Fruit fly (Drosophila melanogaster) whole organism, embryonic: ENCODE measurements around the gene CG42404.

Experiments
- Abd-B ChIP-seq: fragments of 200-800 bp; sonication (Bioruptor generic); optimal IDR thresholded peaks from 2 replicates; lab custom pipeline; 2018; ENCODE audit warnings: missing biosample characterization, mild to moderate bottlenecking, missing genetic modification characterization, moderate library complexity
- Aef1 ChIP-seq: fragments of 200-800 bp; sonication (Bioruptor generic); IDR thresholded peaks from 3 replicates; pipeline ENCODE4 v1.3.6; 2022; ENCODE audit warnings: missing biosample characterization, missing genetic modification characterization
- Atf-2 ChIP-seq: fragments of 200-800 bp; sonication (Bioruptor generic); optimal IDR thresholded peaks from 2 replicates; lab custom pipeline; 2016; ENCODE audit warnings: missing biosample characterization, missing genetic modification characterization
- Awh ChIP-seq: fragments of 200-800 bp; sonication (Bioruptor generic); IDR thresholded peaks from 2 replicates; pipeline ENCODE4, ENCODE4 v1.3.6; 2022; ENCODE audit warnings: missing biosample characterization, missing genetic modification characterization
- CG10209 ChIP-seq: fragments of 200-800 bp; sonication (Bioruptor generic); optimal IDR thresholded peaks from 3 replicates; lab custom pipeline; 2017; ENCODE audit warnings: missing biosample characterization, mild to moderate bottlenecking, missing genetic modification characterization, missing genetic modification reagents
- CG10267 ChIP-seq: fragments of 200-800 bp; sonication (Bioruptor generic); optimal IDR thresholded peaks from 2 replicates; lab custom pipeline; 2018; ENCODE audit warnings: missing biosample characterization, mild to moderate bottlenecking, missing genetic modification characterization, moderate library complexity
- CG10321 ChIP-seq: fragments of 200-800 bp; sonication (Bioruptor generic); IDR thresholded peaks from 2 replicates; pipeline ENCODE4 v1.3.6; 2022; ENCODE audit warnings: missing biosample characterization, missing genetic modification characterization
- CG10366 ChIP-seq: fragments of 200-800 bp; sonication (Bioruptor generic); IDR thresholded peaks from 2 replicates; pipeline ENCODE4 v1.3.6; 2022; ENCODE audit warnings: missing biosample characterization, missing genetic modification characterization
- CG10654 ChIP-seq: fragments of 200-800 bp; sonication (Bioruptor generic); optimal IDR thresholded peaks from 2 replicates; lab custom pipeline; 2016; ENCODE audit warnings: missing biosample characterization, missing genetic modification characterization
- CG15269 ChIP-seq: fragments of 200-800 bp; sonication (Bioruptor generic); optimal IDR thresholded peaks from 2 replicates; lab custom pipeline; 2018; ENCODE audit warnings: missing biosample characterization, mild to moderate bottlenecking, missing genetic modification characterization, moderate library complexity
- CG1647 ChIP-seq: fragments of 200-800 bp; sonication (Bioruptor generic); optimal IDR thresholded peaks from 3 replicates; lab custom pipeline; 2016; ENCODE audit warnings: missing biosample characterization, missing genetic modification characterization
- CG16863 ChIP-seq: fragments of 200-800 bp; sonication (Bioruptor generic); optimal IDR thresholded peaks from 3 replicates; lab custom pipeline; 2016; ENCODE audit warnings: missing biosample characterization, missing genetic modification characterization
- CG17328 ChIP-seq: fragments of 200-800 bp; sonication (Bioruptor generic); IDR thresholded peaks from 2 replicates; pipeline ENCODE4 v1.3.6; 2022; ENCODE audit warnings: missing biosample characterization, missing genetic modification characterization
- CG18262 ChIP-seq: fragments of 200-800 bp; optimal IDR thresholded peaks from 3 replicates; lab custom pipeline; 2019; ENCODE audit warnings: missing biosample characterization, mild to moderate bottlenecking, missing genetic modification characterization, moderate library complexity
- CG3281 ChIP-seq: fragments of 200-800 bp; sonication (Bioruptor generic); optimal IDR thresholded peaks from 3 replicates; lab custom pipeline; 2017; ENCODE audit warnings: missing biosample characterization, mild to moderate bottlenecking, missing genetic modification characterization
- CG33213 ChIP-seq: fragments of 200-800 bp; sonication (Bioruptor generic); optimal IDR thresholded peaks from 3 replicates; lab custom pipeline; 2016; ENCODE audit warnings: missing biosample characterization, missing genetic modification characterization
- CG33557 ChIP-seq: fragments of 200-800 bp; sonication (Bioruptor generic); optimal IDR thresholded peaks from 2 replicates; lab custom pipeline; 2019; ENCODE audit warnings: missing biosample characterization, mild to moderate bottlenecking, missing genetic modification characterization, moderate library complexity
- CG3847 ChIP-seq: fragments of 200-800 bp; sonication (Bioruptor generic); IDR thresholded peaks from 2 replicates; pipeline ENCODE4 v1.3.6; 2022; ENCODE audit warnings: missing biosample characterization, missing genetic modification characterization
- CG6689 ChIP-seq: fragments of 200-800 bp; sonication (Bioruptor generic); IDR thresholded peaks from 2 replicates; pipeline ENCODE4 v1.3.6; 2022; ENCODE audit warnings: missing biosample characterization, missing genetic modification characterization
- CG7786 ChIP-seq: fragments of 200-800 bp; sonication (Bioruptor generic); optimal IDR thresholded peaks from 2 replicates; lab custom pipeline; 2016; ENCODE audit warnings: missing biosample characterization, missing genetic modification characterization
- CG8359 ChIP-seq: fragments of 200-800 bp; sonication (Bioruptor generic); optimal IDR thresholded peaks from 2 replicates; lab custom pipeline; 2017; ENCODE audit warnings: missing biosample characterization, mild to moderate bottlenecking, missing genetic modification characterization, borderline replicate concordance
- CG9215 ChIP-seq: fragments of 200-800 bp; sonication (Bioruptor generic); IDR thresholded peaks from 2 replicates; pipeline ENCODE4 v1.3.6; 2022; ENCODE audit warnings: missing biosample characterization, missing genetic modification characterization
- ERR ChIP-seq: fragments of 200-800 bp; sonication (Bioruptor generic); optimal IDR thresholded peaks from 2 replicates; lab custom pipeline; 2016; ENCODE audit warnings: missing biosample characterization, missing genetic modification characterization
- Elba2 ChIP-seq: fragments of 200-800 bp; sonication (Bioruptor generic); optimal IDR thresholded peaks from 3 replicates; lab custom pipeline; 2016; ENCODE audit warnings: missing biosample characterization, missing genetic modification characterization
- Fer1 ChIP-seq: fragments of 200-800 bp; sonication (Bioruptor generic); optimal IDR thresholded peaks from 2 replicates; lab custom pipeline; 2017; ENCODE audit warnings: missing biosample characterization, mild to moderate bottlenecking, missing genetic modification characterization
- Lim3 ChIP-seq: fragments of 200-800 bp; sonication (Bioruptor generic); IDR thresholded peaks from 2 replicates; pipeline ENCODE4 v1.3.6; 2022; ENCODE audit warnings: missing biosample characterization, missing genetic modification characterization
- Lpt ChIP-seq: fragments of >200 bp; optimal IDR thresholded peaks from 2 replicates; lab custom pipeline; 2018; ENCODE audit warnings: missing biosample characterization, missing genetic modification characterization
- MBD-R2 ChIP-seq: fragments of 200-800 bp; sonication (Bioruptor generic); IDR thresholded peaks from 2 replicates; pipeline ENCODE4 v1.3.6; 2022; ENCODE audit warnings: missing biosample characterization, missing genetic modification characterization
- Myb ChIP-seq: fragments of 200-800 bp; sonication (Bioruptor generic); optimal IDR thresholded peaks from 2 replicates; lab custom pipeline; 2016; ENCODE audit warnings: missing biosample characterization, missing genetic modification characterization
- Nf-YC ChIP-seq: fragments of 200-800 bp; optimal IDR thresholded peaks from 3 replicates; lab custom pipeline; 2019; ENCODE audit warnings: missing biosample characterization, mild to moderate bottlenecking, missing genetic modification characterization, moderate library complexity
- Rfx ChIP-seq: fragments of 200-800 bp; sonication (Bioruptor generic); IDR thresholded peaks from 2 replicates; pipeline ENCODE4 v1.3.6; 2022; ENCODE audit warnings: missing biosample characterization, missing genetic modification characterization
- Sin3A ChIP-seq: fragments of >200 bp; optimal IDR thresholded peaks from 2 replicates; lab custom pipeline; 2018
- ab ChIP-seq: fragments of 200-800 bp; sonication (Bioruptor generic); optimal IDR thresholded peaks from 2 replicates; lab custom pipeline; 2016; ENCODE audit warnings: missing biosample characterization, missing genetic modification characterization
- ara ChIP-seq: fragments of 200-800 bp; sonication (Bioruptor generic); IDR thresholded peaks from 2 replicates; pipeline ENCODE4 v1.3.6; 2022; ENCODE audit warnings: missing biosample characterization, missing genetic modification characterization
- bcd ChIP-seq: fragments of 200-800 bp; sonication (Bioruptor generic); optimal IDR thresholded peaks from 2 replicates; lab custom pipeline; 2017; ENCODE audit warnings: missing biosample characterization, mild to moderate bottlenecking, missing genetic modification characterization
- bowl ChIP-seq: fragments of 200-800 bp; sonication (Bioruptor generic); IDR thresholded peaks from 2 replicates; pipeline ENCODE4 v1.3.6; 2022; ENCODE audit warnings: missing biosample characterization, missing genetic modification characterization
- caup ChIP-seq: fragments of 200-800 bp; sonication (Bioruptor generic); optimal IDR thresholded peaks from 3 replicates; lab custom pipeline; 2017; ENCODE audit warnings: missing biosample characterization, mild to moderate bottlenecking, missing genetic modification characterization, moderate library complexity; ENCODE audit not compliant: severe bottlenecking
- da ChIP-seq: fragments of 200-800 bp; sonication (Bioruptor generic); optimal IDR thresholded peaks from 2 replicates; lab custom pipeline; 2016; ENCODE audit warnings: missing biosample characterization, missing genetic modification characterization
- disco-r ChIP-seq: fragments of 200-800 bp; sonication (Bioruptor generic); optimal IDR thresholded peaks from 2 replicates; lab custom pipeline; 2016; ENCODE audit warnings: missing biosample characterization, missing genetic modification characterization
- dysf ChIP-seq: fragments of 200-800 bp; sonication (Bioruptor generic); IDR thresholded peaks from 3 replicates; pipeline ENCODE4 v1.3.6; 2022; ENCODE audit warnings: missing biosample characterization, missing genetic modification characterization
- eyg ChIP-seq: fragments of 200-800 bp; sonication (Bioruptor generic); optimal IDR thresholded peaks from 3 replicates; lab custom pipeline; 2016; ENCODE audit warnings: missing biosample characterization, missing genetic modification characterization
- fd102C ChIP-seq: fragments of 200-800 bp; sonication (Bioruptor generic); optimal IDR thresholded peaks from 2 replicates; lab custom pipeline; 2018; ENCODE audit warnings: missing biosample characterization, mild to moderate bottlenecking, missing genetic modification characterization, moderate library complexity
- gfzf ChIP-seq: fragments of 200-800 bp; sonication (Bioruptor generic); optimal IDR thresholded peaks from 2 replicates; lab custom pipeline; 2016; ENCODE audit warnings: missing biosample characterization, mild to moderate bottlenecking, missing genetic modification characterization, moderate library complexity
- grau ChIP-seq: fragments of 200-800 bp; optimal IDR thresholded peaks from 3 replicates; lab custom pipeline; 2019; ENCODE audit warnings: missing biosample characterization, mild to moderate bottlenecking, missing genetic modification characterization, moderate library complexity
- jing ChIP-seq: fragments of 200-800 bp; sonication (Bioruptor generic); optimal IDR thresholded peaks from 2 replicates; lab custom pipeline; 2018; ENCODE audit warnings: missing biosample characterization, mild to moderate bottlenecking, missing genetic modification characterization
- lab ChIP-seq: fragments of 200-800 bp; sonication (Bioruptor generic); optimal IDR thresholded peaks from 3 replicates; lab custom pipeline; 2017; ENCODE audit warnings: missing biosample characterization, missing genetic modification characterization, mild to moderate bottlenecking, moderate library complexity, missing genetic modification reagents
- lilli ChIP-seq: fragments of 200-800 bp; sonication (Bioruptor generic); optimal IDR thresholded peaks from 3 replicates; lab custom pipeline; 2016; ENCODE audit warnings: missing biosample characterization, missing genetic modification characterization
- lmd ChIP-seq: fragments of 200-800 bp; sonication (Bioruptor generic); IDR thresholded peaks from 2 replicates; pipeline ENCODE4 v1.3.6; 2022; ENCODE audit warnings: missing biosample characterization, missing genetic modification characterization
- sna ChIP-seq: fragments of 200-800 bp; sonication (Bioruptor generic); IDR thresholded peaks from 2 replicates; pipeline ENCODE4 v1.3.6; 2022; ENCODE audit warnings: missing biosample characterization, missing genetic modification characterization; ENCODE audit not compliant: partially characterized antibody
- zen ChIP-seq: fragments of 200-800 bp; sonication (Bioruptor generic); optimal IDR thresholded peaks from 3 replicates; lab custom pipeline; 2018; ENCODE audit warnings: missing biosample characterization, mild to moderate bottlenecking, missing genetic modification characterization, moderate library complexity

Gene CG42404

dm6 chr3R:15242186-15243045 is 7.5 kb upstream of the CG42404 start, which contains the start of the genes tefu and Hsc70-4 (continued):
- peak; percentile 88 for TF ChIP-seq Elba2 (GFP tag; lab: Kevin White, UChicago)
- peak; percentile 85 for TF ChIP-seq dysf (GFP tag; lab: Robert Waterston, UW)
- TF ChIP-seq Nf-YC (tag; lab: Kevin White, UChicago): peak; percentile 30
- TF ChIP-seq CG9215 (GFP tag; lab: Robert Waterston, UW): peak; percentile 81
- TF ChIP-seq fd102C (GFP tag; lab: Kevin White, UChicago): no peak
- TF ChIP-seq Abd-B (GFP tag; lab: Kevin White, UChicago): peak; percentile 92
- 0 out of 2 replicates have a peak, but pooled peaks have one; percentile 49 for TF ChIP-seq CG10321 (GFP tag; lab: Robert Waterston, UW)
- TF ChIP-seq CG8359: peak; percentile 26
- peak; percentile 44 for TF ChIP-seq CG3281 (GFP tag; lab: Kevin White, UChicago)
- TF ChIP-seq CG1647 (GFP tag; lab: Kevin White, UChicago): peak; percentile 83
- peak; percentile 81 for TF ChIP-seq CG10654 (GFP tag; lab: Kevin White, UChicago)
- TF ChIP-seq CG3847: peak; percentile 88
- peak; percentile 77 for TF ChIP-seq ab (GFP tag; lab: Kevin White, UChicago)
- peak; percentile 73 for TF ChIP-seq CG10267 (tag; lab: Kevin White, UChicago)
- peak; percentile 0 for TF ChIP-seq CG15269 (tag; lab: Kevin White, UChicago)
- no peak for TF ChIP-seq ERR (GFP tag; lab: Kevin White, UChicago)
- TF ChIP-seq Rfx: peak; percentile 88
- TF ChIP-seq Awh (GFP tag; lab: Robert Waterston, UW): 0 out of 2 replicates have a peak, but pooled peaks have one; percentile 8
- TF ChIP-seq CG18262: no peak
- peak; percentile 60 for TF ChIP-seq CG7786
- TF ChIP-seq disco-r: no peak
- peak; percentile 55 for TF ChIP-seq CG33213 (GFP tag; lab: Kevin White, UChicago)
- peak; percentile 96 for TF ChIP-seq Sin3A (lab: Kevin White, UChicago)
- no peak for TF ChIP-seq Lim3 (GFP tag; lab: Robert Waterston, UW)
- peak; percentile 38 for TF ChIP-seq caup (GFP tag; lab: Kevin White, UChicago)
- peak; percentile 58 for TF ChIP-seq CG17328 (GFP tag; lab: Robert Waterston, UW)
- no peak for TF ChIP-seq eyg (GFP tag; lab: Kevin White, UChicago)
- TF ChIP-seq lilli (GFP tag; lab: Kevin White, UChicago): peak; percentile 69
- TF ChIP-seq lmd (GFP tag; lab: Robert Waterston, UW): peak; percentile 86
- peak; percentile 72 for TF ChIP-seq zen (tag; lab: Kevin White, UChicago)
- peak; percentile 70 for TF ChIP-seq ara (GFP tag; lab: Robert Waterston, UW)
- TF ChIP-seq CG10366 (GFP tag; lab: Robert Waterston, UW): peak; percentile 74
- peak; percentile 82 for TF ChIP-seq CG6689 (GFP tag; lab: Robert Waterston, UW)
- peak; percentile 22 for TF ChIP-seq Fer1 (GFP tag; lab: Kevin White, UChicago)
- no peak for TF ChIP-seq bowl
- peak; percentile 50 for TF ChIP-seq Myb (GFP tag; lab: Kevin White, UChicago)
- peak; percentile 69 for TF ChIP-seq CG10209 (GFP tag; lab: Kevin White, UChicago)
- no peak for TF ChIP-seq sna (GFP tag; lab: Robert Waterston, UW)
- peak; percentile 40 for TF ChIP-seq CG33557
- peak; percentile 19 for TF ChIP-seq lab (GFP tag; lab: Kevin White, UChicago)
- TF ChIP-seq da: no peak
- TF ChIP-seq CG16863 (GFP tag; lab: Kevin White, UChicago): peak; percentile 29
- peak; percentile 85 for TF ChIP-seq bcd (GFP tag; lab: Kevin White, UChicago)
- peak; percentile 80 for TF ChIP-seq grau (tag; lab: Kevin White, UChicago)
- peak; percentile 63 for TF ChIP-seq Atf-2 (GFP tag; lab: Kevin White, UChicago)
- TF ChIP-seq gfzf (GFP tag; lab: Kevin White, UChicago): peak; percentile 96
- TF ChIP-seq Lpt (GFP tag; lab: Kevin White, UChicago): no peak
- peak; percentile 86 for TF ChIP-seq Aef1 (GFP tag; lab: Robert Waterston, UW)
- peak; percentile 58 for TF ChIP-seq MBD-R2 (GFP tag; lab: Robert Waterston, UW)
- TF ChIP-seq jing (GFP tag; lab: Kevin White, UChicago): peak; percentile 45
